Fruit fly (Drosophila melanogaster) whole organism, prepupa: ENCODE measurements around the gene CG17806.

Experiments used
- Blimp-1 ChIP-seq: fragments of 200-800 bp; sonication (Bioruptor generic); optimal IDR thresholded peaks from 3 replicates; lab custom pipeline; 2017; ENCODE audit warnings: missing biosample characterization, missing genetic modification characterization, mild to moderate bottlenecking, moderate library complexity, missing genetic modification reagents
- CG10669 ChIP-seq: fragments of 200-800 bp; sonication (Bioruptor generic); optimal IDR thresholded peaks from 3 replicates; lab custom pipeline; 2018; ENCODE audit warnings: missing biosample characterization, mild to moderate bottlenecking, missing genetic modification characterization, moderate library complexity
- CG15336 ChIP-seq: fragments of 200-800 bp; sonication (Bioruptor generic); IDR thresholded peaks from 2 replicates; pipeline ENCODE4 v1.3.6; 2022; ENCODE audit warnings: missing biosample characterization, missing genetic modification characterization
- CG1621 ChIP-seq: fragments of 200-800 bp; sonication (Bioruptor generic); optimal IDR thresholded peaks from 3 replicates; lab custom pipeline; 2018; ENCODE audit warnings: missing biosample characterization, mild to moderate bottlenecking, missing genetic modification characterization
- CG32006 ChIP-seq: fragments of 200-800 bp; sonication (Bioruptor generic); optimal IDR thresholded peaks from 3 replicates; lab custom pipeline; 2017; ENCODE audit warnings: missing biosample characterization, mild to moderate bottlenecking, missing genetic modification characterization
- CG6163 ChIP-seq: fragments of 200-800 bp; sonication (Bioruptor generic); IDR thresholded peaks from 3 replicates; pipeline ENCODE4 v1.3.6; 2022; ENCODE audit warnings: missing biosample characterization, missing genetic modification characterization
- CG6276 ChIP-seq: fragments of 200-800 bp; sonication (Bioruptor generic); optimal IDR thresholded peaks from 2 replicates; lab custom pipeline; 2017; ENCODE audit warnings: missing biosample characterization, mild to moderate bottlenecking, missing genetic modification characterization
- CG6792 ChIP-seq: fragments of 200-800 bp; sonication (Bioruptor generic); optimal IDR thresholded peaks from 3 replicates; lab custom pipeline; 2016; ENCODE audit warnings: missing biosample characterization, missing genetic modification characterization
- CG6808 ChIP-seq: fragments of 200-800 bp; sonication (Bioruptor generic); optimal IDR thresholded peaks from 3 replicates; lab custom pipeline; 2017; ENCODE audit warnings: missing biosample characterization, missing genetic modification characterization, mild to moderate bottlenecking, moderate library complexity, missing genetic modification reagents
- CG7368 ChIP-seq: fragments of 200-800 bp; sonication (Bioruptor generic); optimal IDR thresholded peaks from 3 replicates; lab custom pipeline; 2016; ENCODE audit warnings: missing biosample characterization, missing genetic modification characterization
- CG8119 ChIP-seq: fragments of 200-800 bp; sonication (Bioruptor generic); IDR thresholded peaks from 3 replicates; pipeline ENCODE4 v1.3.6; 2022; ENCODE audit warnings: missing biosample characterization, missing genetic modification characterization
- CG8319 ChIP-seq: fragments of 200-800 bp; sonication (Bioruptor generic); optimal IDR thresholded peaks from 3 replicates; lab custom pipeline; 2016; ENCODE audit warnings: missing biosample characterization, missing genetic modification characterization
- Eip75B ChIP-seq: fragments of 200-800 bp; sonication (Bioruptor generic); optimal IDR thresholded peaks from 3 replicates; lab custom pipeline; 2016; ENCODE audit warnings: missing biosample characterization, missing genetic modification characterization
- Eip93F ChIP-seq: fragments of 200-800 bp; sonication (Bioruptor generic); optimal IDR thresholded peaks from 2 replicates; lab custom pipeline; 2016; ENCODE audit warnings: missing biosample characterization, mild to moderate bottlenecking, missing genetic modification characterization
- Ets96B ChIP-seq: fragments of 200-800 bp; optimal IDR thresholded peaks from 2 replicates; lab custom pipeline; 2019; ENCODE audit warnings: missing biosample characterization, mild to moderate bottlenecking, missing genetic modification characterization, moderate library complexity
- Hr39 ChIP-seq: fragments of 200-800 bp; sonication (Bioruptor generic); optimal IDR thresholded peaks from 2 replicates; lab custom pipeline; 2016; ENCODE audit warnings: missing biosample characterization, missing genetic modification characterization
- Hr4 ChIP-seq: fragments of 200-800 bp; sonication (Bioruptor generic); optimal IDR thresholded peaks from 3 replicates; lab custom pipeline; 2016; ENCODE audit warnings: missing biosample characterization, missing genetic modification characterization
- Met ChIP-seq: fragments of 200-800 bp; sonication (Bioruptor generic); optimal IDR thresholded peaks from 3 replicates; lab custom pipeline; 2016; ENCODE audit warnings: missing biosample characterization, missing genetic modification characterization
- Sox15 ChIP-seq: fragments of 200-800 bp; sonication (Bioruptor generic); optimal IDR thresholded peaks from 3 replicates; lab custom pipeline; 2016; ENCODE audit warnings: missing biosample characterization, missing genetic modification characterization
- acj6 ChIP-seq: fragments of 200-800 bp; sonication (Bioruptor generic); optimal IDR thresholded peaks from 3 replicates; lab custom pipeline; 2016; ENCODE audit warnings: missing biosample characterization, missing genetic modification characterization
- cyc ChIP-seq: fragments of 200-800 bp; sonication (Bioruptor generic); optimal IDR thresholded peaks from 3 replicates; lab custom pipeline; 2016; ENCODE audit warnings: missing biosample characterization, missing genetic modification characterization
- eg ChIP-seq: fragments of 200-800 bp; sonication (Bioruptor generic); IDR thresholded peaks from 3 replicates; pipeline ENCODE4 v1.3.6; 2022; ENCODE audit warnings: missing biosample characterization, missing genetic modification characterization
- esn ChIP-seq: fragments of 200-800 bp; sonication (Bioruptor generic); optimal IDR thresholded peaks from 2 replicates; lab custom pipeline; 2016; ENCODE audit warnings: missing biosample characterization, mild to moderate bottlenecking, missing genetic modification characterization, moderate library complexity
- fd59A ChIP-seq: fragments of 200-800 bp; sonication (Bioruptor generic); optimal IDR thresholded peaks from 2 replicates; lab custom pipeline; 2017; ENCODE audit warnings: missing biosample characterization, mild to moderate bottlenecking, missing genetic modification characterization, missing genetic modification reagents
- fd85E ChIP-seq: fragments of 200-800 bp; sonication (Bioruptor generic); optimal IDR thresholded peaks from 3 replicates; lab custom pipeline; 2016; ENCODE audit warnings: missing biosample characterization, missing genetic modification characterization
- fkh ChIP-seq: fragments of 200-800 bp; sonication (Bioruptor generic); optimal IDR thresholded peaks from 3 replicates; lab custom pipeline; 2017; ENCODE audit warnings: missing biosample characterization, mild to moderate bottlenecking, missing genetic modification characterization, moderate library complexity
- net ChIP-seq: fragments of 200-800 bp; sonication (Bioruptor generic); optimal IDR thresholded peaks from 3 replicates; lab custom pipeline; 2016; ENCODE audit warnings: missing biosample characterization, missing genetic modification characterization
- salr ChIP-seq, 2 experiments: fragments of 200-800 bp; sonication (Bioruptor generic); optimal IDR thresholded peaks; 3 replicates each; lab custom pipeline; 2016 to 2018; ENCODE audit warnings: missing biosample characterization in 2 of 2, missing genetic modification characterization in 2 of 2, mild to moderate bottlenecking in 1 of 2
- spab ChIP-seq: fragments of 200-800 bp; sonication (Bioruptor generic); optimal IDR thresholded peaks from 2 replicates; lab custom pipeline; 2017; ENCODE audit warnings: missing biosample characterization, mild to moderate bottlenecking, missing genetic modification characterization, missing genetic modification reagents
- svp ChIP-seq: fragments of 200-800 bp; sonication (Bioruptor generic); peaks from one replicate; lab custom pipeline; 2016; ENCODE audit warnings: missing biosample characterization, missing genetic modification characterization
- topi ChIP-seq: fragments of 200-800 bp; sonication (Bioruptor generic); optimal IDR thresholded peaks from 3 replicates; lab custom pipeline; 2016; ENCODE audit warnings: missing biosample characterization, missing genetic modification characterization

The CG17806 gene

dm6 chr3R:17810951-17811706 is 8.1 kb upstream of the CG17806 start, which contains the start of the genes Alg1 and tinc (continued):
- TF ChIP-seq CG7368 (GFP tag; lab: Kevin White, UChicago) (no peak), CG10669 (no peak), CG6276 (GFP tag; lab: Kevin White, UChicago) (no peak), Hr39 (GFP tag; lab: Kevin White, UChicago) (no peak), CG6163 (GFP tag; lab: Robert Waterston, UW) (peak; percentile 35; the same call in 2 of the 3 replicates), CG1621 (tag; lab: Kevin White, UChicago) (no peak), Ets96B (tag; lab: Kevin White, UChicago) (peak; percentile 71), CG6792 (peak; percentile 52), CG15336 (GFP tag; lab: Robert Waterston, UW) (0 out of 2 replicates have a peak, but pooled peaks have one; percentile 40)

dm6 chr3R:17809014-17809413 is 6.0 kb upstream of the CG17806 start, which contains the start of gene Odj:
Gene Odj, minus strand, starts transcription at chr3R:17809222.
- TF ChIP-seq CG7368 (GFP tag; lab: Kevin White, UChicago) = no peak
- TF ChIP-seq fkh = peak; percentile 59
- TF ChIP-seq esn (GFP tag; lab: Kevin White, UChicago) = peak; percentile 33

- TF ChIP-seq Hr39 (GFP tag; lab: Kevin White, UChicago) = no peak
- TF ChIP-seq topi (GFP tag; lab: Kevin White, UChicago) = no peak
- TF ChIP-seq spab (GFP tag; lab: Kevin White, UChicago) = no peak
- no peak for TF ChIP-seq Sox15 (GFP tag; lab: Kevin White, UChicago)
- TF ChIP-seq svp (GFP tag; lab: Kevin White, UChicago) = no peak
- no peak for TF ChIP-seq net
- TF ChIP-seq Eip93F (GFP tag; lab: Kevin White, UChicago) = no peak
- TF ChIP-seq Met (GFP tag; lab: Kevin White, UChicago) = no peak
- no peak for TF ChIP-seq Hr4 (GFP tag; lab: Kevin White, UChicago)
- no peak for TF ChIP-seq salr (GFP tag; optimal IDR thresholded peaks at IDR 0.05; lab: Kevin White, UChicago)
- no peak for TF ChIP-seq Eip75B
- TF ChIP-seq CG8319 (GFP tag; lab: Kevin White, UChicago) = no peak
- TF ChIP-seq eg (GFP tag; lab: Robert Waterston, UW) = no peak
- no peak for TF ChIP-seq fd59A
Measured at dm6 chr3R:17807035-17807606, 4.1 kb upstream of the CG17806 start, which contains the start of gene CG17801. Gene CG17801, minus strand, starts transcription at chr3R:17807085.

- TF ChIP-seq fkh (peak; percentile 61), CG6792 (no peak)
- TF ChIP-seq, all 60 proteins: peak for 1
Measured at dm6 chr3R:17805092-17805491, 2.0 kb upstream of the CG17806 start, which contains the start of gene Nnk. Gene Nnk, minus strand, starts transcription at chr3R:17805249.

- TF ChIP-seq cyc (GFP tag; lab: Kevin White, UChicago) = no peak
- no peak for TF ChIP-seq CG32006
- TF ChIP-seq Blimp-1 = no peak
- no peak for TF ChIP-seq CG6808 (GFP tag; lab: Kevin White, UChicago)
- no peak for TF ChIP-seq net
- TF ChIP-seq CG6792 = no peak
- TF ChIP-seq fd85E (GFP tag; lab: Kevin White, UChicago) = no peak
- no peak for TF ChIP-seq svp (GFP tag; lab: Kevin White, UChicago)
- TF ChIP-seq acj6 = no peak
- no peak for TF ChIP-seq fd59A
- TF ChIP-seq CG8119 = no peak
- no peak for TF ChIP-seq esn (GFP tag; lab: Kevin White, UChicago)
- no peak for TF ChIP-seq CG6276 (GFP tag; lab: Kevin White, UChicago)
Measured at dm6 chr3R:17801264-17801663, 1.8 kb downstream of the CG17806 start, which contains the start of gene CG17803. Gene CG17803, minus strand, starts transcription at chr3R:17801512.
